Fruit fly (Drosophila melanogaster) Kc167 (cell line): ENCODE data around the gene Pgd.

Experiments used
- Myc ChIP-seq: fragments of >200 bp; optimal IDR thresholded peaks from 2 replicates; lab custom pipeline; 2017; ENCODE audit warnings: missing external identifiers
- psq ChIP-seq: fragments of >200 bp; optimal IDR thresholded peaks from 2 replicates; lab custom pipeline; 2017; ENCODE audit warnings: missing external identifiers

- TF ChIP-seq psq (lab: Kevin White, UChicago) (no peak), Myc (lab: Kevin White, UChicago) (no peak)
These were observed 41.6 kb downstream of the Pgd start, which contains the start of gene CG17777 for dm6 chrX:2186555-2186954.
